Worm (Caenorhabditis elegans): ENCODE measurements around the gene Y16B4A.2.

Gene Y16B4A.2

DNA sequence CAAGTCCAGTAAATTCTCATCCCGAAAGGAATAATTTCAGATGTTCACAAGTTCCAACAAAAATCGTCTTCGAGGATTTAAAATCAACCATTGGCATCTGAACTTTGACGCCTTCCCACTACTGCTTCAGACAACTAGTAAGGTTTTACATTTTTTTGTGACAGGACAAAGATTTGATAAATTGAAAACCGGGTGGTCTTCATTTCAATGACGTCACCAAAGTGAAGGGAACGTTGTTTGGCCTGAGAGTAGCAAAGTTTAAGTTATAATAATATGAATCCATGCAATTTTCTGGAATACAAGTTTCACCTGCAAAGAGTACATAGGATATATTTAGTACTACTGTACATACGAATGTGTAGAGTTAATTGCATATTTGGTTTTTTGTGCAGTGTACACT, 22.5 kb upstream of the Y16B4A.2 start:
- no peak for TF ChIP-seq hnd-1 (tag; optimal IDR thresholded peaks at IDR 0.05)
- no peak for TF ChIP-seq tbx-11 (GFP tag; IDR thresholded peaks at IDR 0.05)
- no peak for TF ChIP-seq tra-4 (tag; optimal IDR thresholded peaks at IDR 0.05)
- TF ChIP-seq F13C5.2 (tag; optimal IDR thresholded peaks at IDR 0.05) = no peak
- no peak for TF ChIP-seq pes-1 (GFP tag; IDR thresholded peaks at IDR 0.05)
- TF ChIP-seq tbx-37 (GFP tag; conservative IDR thresholded peaks at IDR 0.05) = no peak
- TF ChIP-seq sea-1 (GFP tag; conservative IDR thresholded peaks at IDR 0.05) = no peak
- no peak for TF ChIP-seq ets-7 (tag; optimal IDR thresholded peaks at IDR 0.05)
- no peak for TF ChIP-seq hmbx-1 (tag; optimal IDR thresholded peaks at IDR 0.05)
- no peak for TF ChIP-seq aly-1 (tag; optimal IDR thresholded peaks at IDR 0.05)
- TF ChIP-seq B0310.2 (tag; optimal IDR thresholded peaks at IDR 0.05) = no peak
- TF ChIP-seq ceh-36 (tag; optimal IDR thresholded peaks at IDR 0.05) = no peak
- TF ChIP-seq ama-1 (optimal IDR thresholded peaks at IDR 0.05) = no peak
- TF ChIP-seq ceh-13 (GFP tag; optimal IDR thresholded peaks at IDR 0.05) = no peak
- no peak for TF ChIP-seq hmg-4 (GFP tag; optimal IDR thresholded peaks at IDR 0.05)
- no peak for TF ChIP-seq scrt-1 (GFP tag; IDR thresholded peaks at IDR 0.05)

DNA sequence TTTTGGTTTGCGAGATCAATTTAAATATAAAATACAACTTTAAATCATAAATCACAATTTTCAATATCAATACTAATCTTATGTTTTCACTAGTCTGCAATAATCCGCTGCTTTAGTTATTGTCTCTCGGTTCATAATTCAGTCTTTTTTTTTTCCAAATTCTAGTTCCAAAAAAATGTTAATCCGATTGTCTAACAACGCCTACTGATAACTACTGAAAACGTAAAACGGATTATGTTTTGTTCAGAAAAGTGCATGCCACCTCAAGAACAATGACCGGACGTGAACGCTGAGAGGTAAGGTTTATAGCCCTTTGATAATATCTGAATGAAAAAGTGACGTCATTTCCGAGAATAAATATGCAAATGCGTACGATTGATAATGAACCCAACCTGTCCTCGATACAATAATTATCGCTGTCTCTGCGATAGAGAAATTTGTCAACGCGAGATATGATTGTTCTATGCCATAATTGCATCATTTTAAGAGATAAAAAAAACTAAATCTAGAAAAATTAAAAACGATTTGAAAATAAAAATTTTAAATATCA, 21.6 kb upstream of the Y16B4A.2 start, which contains the start of gene sprr-2:
Gene sprr-2 (plus strand): TSS at position 248 of the 550 bp plus-strand sequence.
- TF ChIP-seq aly-1 (tag; optimal IDR thresholded peaks at IDR 0.05) (no peak), hnd-1 (tag; optimal IDR thresholded peaks at IDR 0.05) (no peak), hmg-4 (GFP tag; optimal IDR thresholded peaks at IDR 0.05) (no peak), ceh-13 (GFP tag; optimal IDR thresholded peaks at IDR 0.05) (no peak)

DNA sequence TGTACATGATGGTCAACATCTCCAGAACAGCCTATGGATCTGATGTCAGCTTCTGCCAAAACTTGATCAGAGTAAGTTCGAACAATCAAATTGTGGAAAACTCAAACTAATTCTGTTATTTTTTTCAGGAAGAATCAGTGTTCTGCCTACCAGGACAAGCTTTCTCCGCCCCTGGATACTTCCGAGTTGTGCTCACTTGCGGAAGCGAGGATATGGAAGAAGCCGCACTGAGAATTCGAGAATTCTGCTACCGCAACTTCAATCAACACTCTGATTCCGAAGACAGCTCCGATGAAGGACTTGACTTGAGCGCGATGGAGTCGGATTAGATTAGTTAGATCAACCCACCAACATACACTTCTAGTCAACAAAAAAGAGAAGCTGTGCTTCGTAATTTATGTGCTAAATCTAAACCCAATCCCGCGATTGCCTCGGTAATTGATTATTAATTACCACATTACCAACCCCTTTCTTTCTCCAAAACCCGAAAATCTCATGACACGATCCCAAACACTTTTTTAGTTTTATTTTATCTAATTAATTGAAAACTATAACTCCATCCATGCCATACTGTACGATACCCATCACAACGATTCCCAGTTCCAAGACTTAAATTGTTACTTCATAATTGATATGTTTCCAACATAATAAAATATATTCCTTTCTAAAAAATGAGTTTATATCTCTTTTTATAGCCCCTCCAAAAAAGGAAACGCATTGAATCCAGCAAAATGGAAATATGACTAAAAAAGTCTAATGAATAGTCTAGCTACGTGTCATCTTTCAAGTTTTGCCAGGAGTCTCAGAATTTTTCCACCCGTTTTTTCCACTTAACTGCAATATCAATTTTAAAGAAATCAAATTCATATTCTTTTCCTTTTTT, 20.9 kb upstream of the Y16B4A.2 start:
- TF ChIP-seq sea-1 (GFP tag; conservative IDR thresholded peaks at IDR 0.05) = no peak
- no peak for TF ChIP-seq hmbx-1 (tag; optimal IDR thresholded peaks at IDR 0.05)
- no peak for TF ChIP-seq tbx-37 (GFP tag; conservative IDR thresholded peaks at IDR 0.05)

DNA sequence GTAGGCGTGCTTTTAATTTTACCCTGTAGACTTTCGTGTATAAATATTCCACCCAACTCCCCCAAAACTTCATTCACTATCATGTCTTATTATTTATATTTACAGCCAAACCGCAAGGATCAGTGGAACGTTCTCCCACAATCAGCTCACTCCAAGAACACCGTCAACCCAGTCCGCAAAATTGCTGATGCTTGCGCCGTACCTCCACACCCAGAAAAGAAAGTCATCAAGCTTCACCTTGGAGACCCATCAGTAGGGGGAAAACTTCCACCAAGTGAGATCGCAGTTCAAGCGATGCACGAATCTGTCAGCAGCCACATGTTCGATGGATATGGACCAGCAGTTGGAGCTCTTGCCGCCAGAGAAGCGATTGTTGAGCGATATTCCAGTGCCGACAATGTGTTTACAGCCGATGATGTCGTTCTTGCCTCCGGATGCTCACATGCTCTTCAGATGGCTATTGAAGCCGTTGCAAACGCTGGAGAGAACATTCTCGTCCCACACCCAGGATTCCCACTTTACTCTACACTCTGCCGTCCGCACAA, 19.6 kb upstream of the Y16B4A.2 start:
- TF ChIP-seq pes-1 (GFP tag; IDR thresholded peaks at IDR 0.05) = no peak
- TF ChIP-seq sea-1 (GFP tag; conservative IDR thresholded peaks at IDR 0.05) = no peak
- TF ChIP-seq tra-4 (tag; optimal IDR thresholded peaks at IDR 0.05) = no peak
- TF ChIP-seq tbx-37 (GFP tag; conservative IDR thresholded peaks at IDR 0.05) = no peak
- no peak for TF ChIP-seq ama-1 (optimal IDR thresholded peaks at IDR 0.05)
- no peak for TF ChIP-seq ets-7 (tag; optimal IDR thresholded peaks at IDR 0.05)
- no peak for TF ChIP-seq hmbx-1 (tag; optimal IDR thresholded peaks at IDR 0.05)
- TF ChIP-seq hmg-4 (GFP tag; optimal IDR thresholded peaks at IDR 0.05) = no peak
- TF ChIP-seq hnd-1 (tag; optimal IDR thresholded peaks at IDR 0.05) = no peak
- TF ChIP-seq aly-1 (tag; optimal IDR thresholded peaks at IDR 0.05) = no peak
- TF ChIP-seq tbx-11 (GFP tag; IDR thresholded peaks at IDR 0.05) = no peak
- TF ChIP-seq ceh-13 (GFP tag; optimal IDR thresholded peaks at IDR 0.05) = no peak
- TF ChIP-seq B0310.2 (tag; optimal IDR thresholded peaks at IDR 0.05) = no peak

DNA sequence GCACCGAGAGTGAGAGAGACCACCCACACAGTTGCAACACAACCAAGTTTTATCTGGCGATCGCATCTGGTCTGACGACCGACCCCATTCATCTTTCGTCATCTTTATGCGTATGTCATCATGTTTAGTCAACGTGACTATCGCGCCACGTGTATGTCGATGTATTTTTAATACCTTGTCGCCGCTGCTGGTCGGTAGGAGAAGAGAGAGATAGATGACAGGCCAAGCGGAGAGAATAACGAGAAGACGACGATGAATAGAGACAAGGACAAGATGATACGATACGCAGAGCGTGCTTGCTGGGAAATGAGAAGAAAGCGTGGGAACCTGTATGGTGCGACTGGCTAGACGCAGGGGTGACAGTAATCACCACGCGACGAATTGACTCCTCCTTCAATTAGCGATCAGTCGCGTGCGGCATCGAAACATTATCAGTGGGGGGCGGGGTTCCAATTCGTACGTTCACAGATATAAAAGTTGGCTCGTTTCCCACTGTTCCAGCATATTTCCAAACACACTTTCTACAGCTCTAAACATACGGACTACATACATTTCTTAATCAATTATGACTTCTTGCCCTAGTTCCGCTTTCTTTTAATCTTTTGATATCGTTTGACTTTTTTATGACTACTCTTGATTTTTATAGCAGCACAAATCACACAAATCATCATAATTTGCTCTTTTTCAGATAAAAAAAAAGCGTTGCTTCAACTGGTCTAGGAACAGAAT, 18.8 kb upstream of the Y16B4A.2 start, which contains the start of gene tatn-1:
Gene tatn-1 (plus strand): TSS at position 689 of the 729 bp plus-strand sequence.
- TF ChIP-seq scrt-1 (GFP tag; IDR thresholded peaks at IDR 0.05) (no peak), flt-1 (GFP tag; IDR thresholded peaks at IDR 0.05) (no peak), ets-7 (tag; optimal IDR thresholded peaks at IDR 0.05) (no peak), F13C5.2 (tag; optimal IDR thresholded peaks at IDR 0.05) (no peak), tbx-11 (GFP tag; IDR thresholded peaks at IDR 0.05) (no peak), hmg-4 (GFP tag; optimal IDR thresholded peaks at IDR 0.05) (no peak), pes-1 (GFP tag; IDR thresholded peaks at IDR 0.05) (no peak), tbx-37 (GFP tag; conservative IDR thresholded peaks at IDR 0.05) (no peak), sea-1 (GFP tag; conservative IDR thresholded peaks at IDR 0.05) (no peak), tra-4 (tag; optimal IDR thresholded peaks at IDR 0.05) (no peak), ceh-13 (GFP tag; optimal IDR thresholded peaks at IDR 0.05) (no peak), B0310.2 (tag; optimal IDR thresholded peaks at IDR 0.05) (no peak), ceh-36 (tag; optimal IDR thresholded peaks at IDR 0.05) (no peak), hnd-1 (tag; optimal IDR thresholded peaks at IDR 0.05) (no peak)

DNA sequence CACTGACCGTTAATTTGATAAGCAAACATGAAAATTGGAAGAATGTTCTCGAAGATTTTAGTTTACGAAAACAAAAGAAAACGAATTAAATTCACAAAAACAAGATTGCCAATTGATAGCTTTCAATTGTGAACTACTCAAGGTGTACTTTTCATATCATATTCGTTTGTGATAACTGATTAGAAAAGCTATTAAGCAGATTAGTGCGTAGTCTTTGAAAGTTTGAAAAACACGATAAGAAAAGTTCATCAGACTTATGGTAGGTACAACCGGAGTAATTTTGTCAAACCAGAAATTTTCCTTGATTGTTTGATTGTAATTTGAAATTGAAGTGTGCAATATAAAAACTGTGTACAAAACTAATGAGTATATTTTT, 15.9 kb upstream of the Y16B4A.2 start:
- no peak for TF ChIP-seq hnd-1 (tag; optimal IDR thresholded peaks at IDR 0.05)
- no peak for TF ChIP-seq pes-1 (GFP tag; IDR thresholded peaks at IDR 0.05)
- no peak for TF ChIP-seq aly-1 (tag; optimal IDR thresholded peaks at IDR 0.05)
- TF ChIP-seq tbx-11 (GFP tag; IDR thresholded peaks at IDR 0.05) = no peak
- TF ChIP-seq ceh-36 (tag; optimal IDR thresholded peaks at IDR 0.05) = no peak
- TF ChIP-seq B0310.2 (tag; optimal IDR thresholded peaks at IDR 0.05) = no peak
- no peak for TF ChIP-seq flt-1 (GFP tag; IDR thresholded peaks at IDR 0.05)
- TF ChIP-seq tbx-37 (GFP tag; conservative IDR thresholded peaks at IDR 0.05) = no peak
- TF ChIP-seq sea-1 (GFP tag; conservative IDR thresholded peaks at IDR 0.05) = no peak
- TF ChIP-seq scrt-1 (GFP tag; IDR thresholded peaks at IDR 0.05) = no peak
- TF ChIP-seq ama-1 (optimal IDR thresholded peaks at IDR 0.05) = no peak
- TF ChIP-seq F13C5.2 (tag; optimal IDR thresholded peaks at IDR 0.05) = no peak
- TF ChIP-seq hmbx-1 (tag; optimal IDR thresholded peaks at IDR 0.05) = no peak
- no peak for TF ChIP-seq ceh-13 (GFP tag; optimal IDR thresholded peaks at IDR 0.05)
- TF ChIP-seq hmg-4 (GFP tag; optimal IDR thresholded peaks at IDR 0.05) = no peak
- no peak for TF ChIP-seq tra-4 (tag; optimal IDR thresholded peaks at IDR 0.05)
